Fruit fly (Drosophila melanogaster): ENCODE data around the gene CG12104.

Gene CG12104

DNA sequence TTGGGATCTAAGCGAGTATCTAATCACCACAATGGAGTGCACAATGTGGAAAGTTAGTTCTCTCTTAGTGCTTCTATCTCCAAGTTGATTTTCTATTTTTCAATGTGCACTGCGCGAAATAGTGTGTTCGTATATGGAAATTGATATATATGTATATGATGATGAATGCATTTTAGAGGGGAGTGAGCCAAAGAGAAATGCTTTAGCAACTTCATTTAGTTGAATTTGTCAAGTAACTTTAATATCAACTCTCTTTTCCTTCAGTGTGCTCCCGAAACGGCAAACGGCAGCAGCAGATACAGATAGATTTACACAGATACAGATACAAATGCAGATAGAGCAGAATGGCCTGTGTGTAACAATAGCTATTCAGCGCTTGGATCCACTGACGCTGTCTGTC, 18.5 kb downstream of the CG12104 start (continued):
- TF ChIP-seq slp2 (GFP tag; optimal IDR thresholded peaks at IDR 0.05) (peak; percentile 61), CG11398 (GFP tag; optimal IDR thresholded peaks at IDR 0.05) (peak; percentile 38), nau (GFP tag; optimal IDR thresholded peaks at IDR 0.05) (no peak), NFAT (GFP tag; IDR thresholded peaks at IDR 0.05) (no peak), stwl (tag; optimal IDR thresholded peaks at IDR 0.05) (no peak), CG11456 (GFP tag; IDR thresholded peaks at IDR 0.05) (0 out of 3 replicates have a peak, but pooled peaks have one; percentile 48), sd (tag; optimal IDR thresholded peaks at IDR 0.05) (no peak), ttk (GFP tag; IDR thresholded peaks at IDR 0.05) (peak; percentile 57; the same call in 1 of the 2 replicates), Max (GFP tag; optimal IDR thresholded peaks at IDR 0.05) (no peak), CG32772 (GFP tag; IDR thresholded peaks at IDR 0.05) (peak; percentile 65), CG10366 (GFP tag; IDR thresholded peaks at IDR 0.05) (peak; percentile 44), bbx (GFP tag; IDR thresholded peaks at IDR 0.05; ENCODE audit: partially characterized antibody) (no peak), disco-r (GFP tag; optimal IDR thresholded peaks at IDR 0.05) (no peak), Fer3 (tag; optimal IDR thresholded peaks at IDR 0.05) (peak; percentile 26), jing (GFP tag; optimal IDR thresholded peaks at IDR 0.05) (peak; percentile 63), pb (GFP tag; optimal IDR thresholded peaks at IDR 0.05) (no peak), btn (GFP tag; optimal IDR thresholded peaks at IDR 0.05) (no peak), Hr3 (GFP tag; optimal IDR thresholded peaks at IDR 0.05) (peak; percentile 63), Trl (optimal IDR thresholded peaks at IDR 0.05) (no peak), Trl (GFP tag; optimal IDR thresholded peaks at IDR 0.05) (no peak), CG7357 (GFP tag; IDR thresholded peaks at IDR 0.05) (0 out of 3 replicates have a peak, but pooled peaks have one; percentile 51), CG11247 (GFP tag; IDR thresholded peaks at IDR 0.05) (0 out of 2 replicates have a peak, but pooled peaks have one; percentile 42), phol (tag; optimal IDR thresholded peaks at IDR 0.05) (no peak), CG4707 (GFP tag; optimal IDR thresholded peaks at IDR 0.05) (peak; percentile 52), Ssrp (tag; optimal IDR thresholded peaks at IDR 0.05) (peak; percentile 71), CG7745 (tag; optimal IDR thresholded peaks at IDR 0.05) (no peak), az2 (GFP tag; optimal IDR thresholded peaks at IDR 0.05) (peak; percentile 65), CG6854 (GFP tag; optimal IDR thresholded peaks at IDR 0.05) (no peak), Dek (tag; optimal IDR thresholded peaks at IDR 0.05) (no peak), mam (GFP tag; optimal IDR thresholded peaks at IDR 0.05) (no peak), Spps (tag; optimal IDR thresholded peaks at IDR 0.05) (peak; percentile 0), CG31388 (GFP tag; optimal IDR thresholded peaks at IDR 0.05) (no peak), CG17361 (GFP tag; IDR thresholded peaks at IDR 0.05) (peak; percentile 50; the same call in 1 of the 3 replicates), Sox102F (GFP tag; optimal IDR thresholded peaks at IDR 0.05) (peak; percentile 82), CG9727 (GFP tag; optimal IDR thresholded peaks at IDR 0.05) (peak; percentile 58), CG12155 (GFP tag; optimal IDR thresholded peaks at IDR 0.05) (peak; percentile 46), CG11695 (GFP tag; IDR thresholded peaks at IDR 0.05) (peak; percentile 56; the same call in 1 of the 3 replicates), Bteb2 (GFP tag; optimal IDR thresholded peaks at IDR 0.05) (peak; percentile 16), Lpt (GFP tag; optimal IDR thresholded peaks at IDR 0.05) (no peak), Ets65A (GFP tag) (peak; percentile 96), CG12219 (GFP tag; optimal IDR thresholded peaks at IDR 0.05) (peak; percentile 64), CG10565 (GFP tag; optimal IDR thresholded peaks at IDR 0.05) (no peak), CG3838 (GFP tag; optimal IDR thresholded peaks at IDR 0.05) (no peak), CG6791 (GFP tag; IDR thresholded peaks at IDR 0.05; ENCODE audit: partially characterized antibody) (no peak), CG7372 (GFP tag; IDR thresholded peaks at IDR 0.05) (no peak), CG15011 (GFP tag; optimal IDR thresholded peaks at IDR 0.05) (no peak), Dip3 (GFP tag; optimal IDR thresholded peaks at IDR 0.05) (peak; percentile 25), caup (GFP tag; optimal IDR thresholded peaks at IDR 0.05; ENCODE audit: severe bottlenecking) (no peak), ase (GFP tag; IDR thresholded peaks at IDR 0.05) (peak; percentile 55; the same call in 2 of the 3 replicates), CG4854 (GFP tag; optimal IDR thresholded peaks at IDR 0.05) (no peak), D19A (tag; optimal IDR thresholded peaks at IDR 0.05) (no peak), CG13123 (GFP tag; optimal IDR thresholded peaks at IDR 0.05) (peak; percentile 23)
